Worm (Caenorhabditis elegans): ENCODE measurements around the gene gldi-11.
"Not testable (repeated sequence)": the region's sequence is repeated elsewhere in the genome, so short reads cannot be mapped to it uniquely, and the experiment has no call there.

gldi-11 gene

DNA sequence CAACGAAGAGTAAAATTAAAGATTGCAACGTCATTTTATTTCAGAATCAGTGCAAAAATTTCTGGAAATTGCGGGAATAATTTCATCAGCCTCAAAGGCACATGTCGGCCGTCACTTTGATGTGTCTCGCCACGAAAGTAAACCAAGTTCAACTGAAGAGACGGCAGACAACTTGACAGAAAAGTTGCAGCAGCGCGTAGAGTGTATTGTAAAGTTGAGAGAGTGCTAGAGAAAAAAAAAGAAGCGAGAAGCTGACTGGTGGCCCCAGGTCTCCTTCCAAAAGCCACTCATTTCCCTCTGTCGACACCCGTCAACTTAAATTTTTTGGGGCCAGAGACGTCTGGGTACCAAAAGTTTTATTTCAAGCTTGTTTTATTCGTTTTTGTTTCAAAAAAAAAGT, 41.3 kb downstream of the gldi-11 start (continued):
- TF ChIP-seq hlh-30 (tag; optimal IDR thresholded peaks at IDR 0.05; ENCODE audit: insufficient read depth) (peak; percentile 89), daf-19 (GFP tag; conservative IDR thresholded peaks at IDR 0.05) (no peak), F26F4.8 (GFP tag; conservative IDR thresholded peaks at IDR 0.05) (no peak), mdt-29 (GFP tag; IDR thresholded peaks at IDR 0.05) (peak; percentile 58; the same call in 1 of the 2 replicates), fkh-10 (GFP tag; optimal IDR thresholded peaks at IDR 0.05) (peak; percentile 33), ceh-62 (tag; optimal IDR thresholded peaks at IDR 0.05) (no peak), ZK337.2 (GFP tag; IDR thresholded peaks at IDR 0.05) (no peak), ceh-28 (tag; optimal IDR thresholded peaks at IDR 0.05) (no peak), spr-3 (GFP tag; optimal IDR thresholded peaks at IDR 0.05) (no peak), F44E2.7 (GFP tag; IDR thresholded peaks at IDR 0.05) (no peak)

DNA sequence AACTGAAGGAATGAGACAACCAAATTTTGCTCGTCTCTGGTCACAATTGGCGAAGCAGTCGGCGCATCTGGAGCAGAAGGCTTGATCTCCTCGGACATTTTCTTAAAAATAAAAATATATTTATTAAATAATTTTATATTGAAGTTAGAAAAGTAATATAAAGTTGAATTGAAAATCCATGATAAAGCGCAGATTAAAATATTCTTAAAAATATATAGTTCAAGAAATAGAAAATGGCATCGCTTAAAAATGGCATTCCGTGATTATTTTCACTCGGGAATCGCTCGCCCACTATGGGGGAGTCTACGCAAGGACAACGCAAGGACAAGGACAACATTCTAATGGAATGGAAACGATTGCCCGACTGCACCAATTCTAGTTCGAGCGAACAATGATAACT, 41.9 kb downstream of the gldi-11 start, which contains the start of gene sgt-1:
sgt-1 (minus strand) TSS at position 101 of the 400 bp plus-strand sequence.
- TF ChIP-seq spr-1 (tag; optimal IDR thresholded peaks at IDR 0.05); T26A8.4 (GFP tag; IDR thresholded peaks at IDR 0.05); daf-8 (GFP tag; IDR thresholded peaks at IDR 0.05): not testable (repeated sequence)

ce11 chrII:4902035-4902434, 43.6 kb downstream of the gldi-11 start, which contains the start of gene R05F9.9:
TSS of gene R05F9.9 (minus strand) at chrII:4902100.
- TF ChIP-seq T20F7.1 (GFP tag; optimal IDR thresholded peaks at IDR 0.05) (peak; percentile 66), ceh-20 (GFP tag; IDR thresholded peaks at IDR 0.05) (no peak), nhr-10 (tag; optimal IDR thresholded peaks at IDR 0.05) (no peak), lsy-2 (tag; optimal IDR thresholded peaks at IDR 0.05) (peak in 1 of 2 experiments; percentile 75), hlh-30 (tag; optimal IDR thresholded peaks at IDR 0.05; ENCODE audit: insufficient read depth) (peak; percentile 43), arid-1 (GFP tag; conservative IDR thresholded peaks at IDR 0.05) (0 out of 2 replicates have a peak, but pooled peaks have one; percentile 10), pha-4 (GFP tag; IDR thresholded peaks at IDR 0.05) (peak; percentile 22; the same call in 1 of the 2 replicates), pha-4 (tag; optimal IDR thresholded peaks at IDR 0.05) (no peak), aha-1 (tag) (peak; percentile 49), zip-2 (tag; optimal IDR thresholded peaks at IDR 0.05) (no peak), lin-15B (tag; optimal IDR thresholded peaks at IDR 0.05) (no peak), ces-1 (GFP tag; optimal IDR thresholded peaks at IDR 0.05) (no peak), zfp-3 (GFP tag; conservative IDR thresholded peaks at IDR 0.05) (no peak), dmd-8 (GFP tag; IDR thresholded peaks at IDR 0.05) (no peak), duxl-1 (tag; optimal IDR thresholded peaks at IDR 0.05; ENCODE audit: poor library complexity) (no peak), lin-13 (GFP tag; optimal IDR thresholded peaks at IDR 0.05) (peak; percentile 46), egl-27 (tag; optimal IDR thresholded peaks at IDR 0.05) (no peak), mes-2 (tag; optimal IDR thresholded peaks at IDR 0.05; ENCODE audit: poor library complexity, severe bottlenecking) (peak; percentile 68), vab-7 (GFP tag; IDR thresholded peaks at IDR 0.05) (no peak), nhr-102 (tag; optimal IDR thresholded peaks at IDR 0.05) (peak; percentile 16), F49E8.2 (tag; optimal IDR thresholded peaks at IDR 0.05; ENCODE audit: borderline replicate concordance) (peak; percentile 0), nhr-237 (tag; optimal IDR thresholded peaks at IDR 0.05) (no peak), ZK546.5 (tag; optimal IDR thresholded peaks at IDR 0.05) (no peak), Y75B8A.6 (GFP tag; IDR thresholded peaks at IDR 0.05) (no peak), rbr-2 (tag; optimal IDR thresholded peaks at IDR 0.05) (peak; percentile 27), saeg-2 (GFP tag; IDR thresholded peaks at IDR 0.05) (no peak), mep-1 (tag; optimal IDR thresholded peaks at IDR 0.05) (peak; percentile 70), dpl-1 (GFP tag; optimal IDR thresholded peaks at IDR 0.05) (peak; percentile 54), daf-16 (GFP tag; optimal IDR thresholded peaks at IDR 0.05) (no peak), daf-16 (tag; optimal IDR thresholded peaks at IDR 0.05) (peak; percentile 29), nhr-6 (tag; optimal IDR thresholded peaks at IDR 0.05) (no peak), hlh-11 (tag; optimal IDR thresholded peaks at IDR 0.05) (peak; percentile 5), lin-39 (tag; optimal IDR thresholded peaks at IDR 0.05) (no peak), spr-3 (GFP tag; optimal IDR thresholded peaks at IDR 0.05) (no peak), ama-1 (optimal IDR thresholded peaks at IDR 0.05) (peak; percentile 62), spr-1 (tag; optimal IDR thresholded peaks at IDR 0.05) (peak; percentile 28), daf-19 (GFP tag; conservative IDR thresholded peaks at IDR 0.05) (0 out of 2 replicates have a peak, but pooled peaks have one; percentile 33), F10B5.3 (tag; optimal IDR thresholded peaks at IDR 0.05) (no peak), dve-1 (tag; optimal IDR thresholded peaks at IDR 0.05; ENCODE audit: insufficient read depth) (peak; percentile 58)
